Fruit fly (Drosophila melanogaster): Measurements from ENCODE around the gene BomT3.

dm6 chr3R:22119761-22120160, 33.6 kb upstream of the BomT3 start, which contains the start of gene CG42390:
- TF ChIP-seq Sox14 (GFP tag; optimal IDR thresholded peaks at IDR 0.05) (no peak), CG7368 (GFP tag; optimal IDR thresholded peaks at IDR 0.05) (no peak), pdm3 (GFP tag; optimal IDR thresholded peaks at IDR 0.05) (no peak), CG11294 (GFP tag; IDR thresholded peaks at IDR 0.05) (no peak), ss (GFP tag; optimal IDR thresholded peaks at IDR 0.05) (no peak), CG4318 (GFP tag; optimal IDR thresholded peaks at IDR 0.05) (no peak), Hr4 (GFP tag; optimal IDR thresholded peaks at IDR 0.05) (no peak), Gug (GFP tag; IDR thresholded peaks at IDR 0.05) (no peak), CG6792 (GFP tag; optimal IDR thresholded peaks at IDR 0.05) (no peak), CG11902 (GFP tag; optimal IDR thresholded peaks at IDR 0.05) (no peak), CG6854 (GFP tag; optimal IDR thresholded peaks at IDR 0.05) (no peak), CG32006 (GFP tag; optimal IDR thresholded peaks at IDR 0.05) (no peak), Eip78C (GFP tag) (no peak)
